Worm (Caenorhabditis elegans): ENCODE data around the gene Y54G2A.10.
"Not testable (repeated sequence)": the region's sequence is repeated elsewhere in the genome, so short reads cannot be mapped to it uniquely, and the experiment has no call there.

Gene Y54G2A.10

DNA sequence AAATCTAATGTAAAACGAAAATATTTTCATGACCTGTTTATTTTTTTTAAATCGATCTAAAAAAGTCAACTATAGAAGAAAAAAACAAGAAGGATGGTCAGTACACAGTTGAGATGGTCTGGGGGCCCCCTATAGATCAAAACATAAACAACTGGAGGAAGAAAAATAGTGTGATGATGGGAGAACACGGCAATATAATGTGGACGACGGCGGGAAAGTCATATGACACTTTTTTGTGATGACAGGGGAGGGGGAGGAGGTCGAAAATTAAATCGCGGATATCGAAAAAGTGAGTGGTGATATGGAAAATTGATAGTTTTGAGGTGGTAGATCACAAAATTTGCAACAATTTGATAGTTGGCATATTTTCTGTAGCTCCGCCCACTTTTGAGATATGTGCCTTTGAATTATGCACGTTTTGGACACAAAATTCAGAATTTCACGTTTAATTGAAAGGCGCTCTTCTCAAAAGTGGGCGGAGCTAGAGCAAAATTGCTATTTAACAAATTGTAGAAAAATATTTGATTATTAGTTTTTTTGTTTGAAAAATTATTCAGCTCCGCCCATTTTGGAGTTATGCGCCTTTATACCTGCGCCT lies 26.0 kb upstream of the Y54G2A.10 start:
- TF ChIP-seq him-1 (tag; optimal IDR thresholded peaks at IDR 0.05) (no peak), dao-5 (tag; optimal IDR thresholded peaks at IDR 0.05) (no peak), W03F9.2 (tag; optimal IDR thresholded peaks at IDR 0.05) (no peak)

DNA sequence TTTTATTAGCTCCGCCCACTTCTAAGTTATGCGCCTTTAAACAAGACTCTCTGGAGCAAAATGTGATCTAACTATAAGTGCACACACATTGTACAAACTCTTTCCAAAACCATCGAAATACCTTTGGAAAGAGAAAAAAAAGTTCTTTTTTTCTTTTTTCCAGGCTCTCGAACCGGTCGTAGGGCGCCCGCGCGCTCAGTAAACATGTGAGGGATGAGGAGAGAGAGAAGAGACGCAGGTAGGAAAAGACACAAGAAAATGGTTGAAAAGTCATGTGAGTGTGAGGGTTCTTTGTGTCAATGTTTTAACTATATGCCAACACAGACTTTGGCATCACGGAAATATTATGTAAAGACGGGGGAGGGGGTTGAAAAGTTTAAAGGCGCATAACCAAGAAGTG lies 25.0 kb upstream of the Y54G2A.10 start:
- TF ChIP-seq W03F9.2 (tag; optimal IDR thresholded peaks at IDR 0.05) = peak; percentile 43
- no peak for TF ChIP-seq dao-5 (tag; optimal IDR thresholded peaks at IDR 0.05)

DNA sequence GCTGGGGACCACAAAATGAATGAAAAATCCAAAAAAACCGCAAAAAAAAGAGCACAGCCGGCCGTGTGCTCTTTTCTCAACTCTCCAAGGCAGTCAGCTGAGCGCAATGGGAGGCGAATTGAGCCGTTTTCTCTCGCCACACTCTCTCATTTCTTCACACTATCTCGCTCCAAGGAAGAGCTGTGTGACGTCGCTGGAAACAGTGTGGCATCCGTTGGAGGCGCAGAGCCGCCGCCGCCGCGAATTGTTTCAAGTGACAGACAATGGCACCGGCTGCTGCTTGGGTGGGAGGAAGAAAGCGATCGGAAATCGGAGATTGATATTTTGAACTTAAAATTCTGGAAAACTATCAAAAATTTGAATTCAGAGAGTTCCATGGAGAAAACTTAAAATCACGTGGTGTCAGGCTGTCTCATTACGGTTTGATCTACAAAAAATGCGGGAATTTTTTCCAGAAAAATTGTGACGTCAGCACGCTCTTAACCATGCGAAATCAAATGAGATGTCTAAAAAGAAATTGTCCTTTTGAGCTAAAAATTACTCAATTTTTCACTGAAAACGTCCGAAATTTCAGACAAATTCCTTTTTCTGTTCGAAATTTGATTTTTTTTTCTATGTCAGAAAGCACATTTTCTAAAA lies 23.4 kb upstream of the Y54G2A.10 start:
- TF ChIP-seq dao-5 (tag; optimal IDR thresholded peaks at IDR 0.05) (no peak), him-1 (tag; optimal IDR thresholded peaks at IDR 0.05) (no peak), W03F9.2 (tag; optimal IDR thresholded peaks at IDR 0.05) (no peak)

DNA sequence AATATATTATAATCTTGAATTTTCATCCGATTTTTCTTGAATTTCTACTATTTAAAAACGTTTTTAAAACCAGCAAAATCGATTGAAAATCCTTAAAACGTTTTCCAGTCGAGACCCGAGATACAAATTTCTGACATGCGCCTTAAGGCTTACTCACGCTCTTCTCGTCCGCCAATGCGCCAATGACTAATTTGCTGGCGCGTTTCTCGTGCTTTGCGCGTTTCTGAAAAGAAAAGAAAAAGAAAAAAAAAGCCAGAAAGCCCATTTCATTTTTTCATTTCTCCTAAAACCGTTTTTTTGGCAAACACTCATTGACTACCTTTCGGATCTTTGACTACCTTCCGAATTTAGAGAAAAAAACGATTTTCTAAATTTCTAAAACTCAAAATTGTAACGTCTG lies 22.8 kb upstream of the Y54G2A.10 start:
- TF ChIP-seq W03F9.2 (tag; optimal IDR thresholded peaks at IDR 0.05) (no peak), dao-5 (tag; optimal IDR thresholded peaks at IDR 0.05) (no peak), him-1 (tag; optimal IDR thresholded peaks at IDR 0.05) (no peak)

DNA sequence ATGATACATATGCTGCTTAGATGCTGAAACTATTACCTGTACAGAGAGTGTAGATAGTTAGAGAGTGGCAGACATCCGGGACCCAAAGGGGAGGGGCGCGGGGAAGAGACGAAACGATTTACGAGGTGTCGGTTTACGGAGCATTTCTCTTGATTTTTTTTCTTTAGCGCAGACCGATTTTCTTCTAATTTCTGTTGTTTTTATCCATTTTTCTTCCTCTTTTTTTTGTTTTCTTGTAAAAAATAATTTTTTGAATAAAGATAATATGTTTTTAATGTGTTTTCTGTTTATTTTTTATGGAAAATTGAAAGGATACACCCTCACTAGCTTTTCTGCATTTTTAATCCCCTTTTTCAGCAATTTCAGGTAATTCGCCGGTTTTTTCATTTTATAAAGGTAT lies 21.6 kb upstream of the Y54G2A.10 start, which contains the start of gene Y54G2A.72:
TSS of gene Y54G2A.72 (plus strand) at position 301 of the 400 bp plus-strand sequence.
- not testable (repeated sequence) for TF ChIP-seq W03F9.2, dao-5, him-1 (tag; optimal IDR thresholded peaks at IDR 0.05)

DNA sequence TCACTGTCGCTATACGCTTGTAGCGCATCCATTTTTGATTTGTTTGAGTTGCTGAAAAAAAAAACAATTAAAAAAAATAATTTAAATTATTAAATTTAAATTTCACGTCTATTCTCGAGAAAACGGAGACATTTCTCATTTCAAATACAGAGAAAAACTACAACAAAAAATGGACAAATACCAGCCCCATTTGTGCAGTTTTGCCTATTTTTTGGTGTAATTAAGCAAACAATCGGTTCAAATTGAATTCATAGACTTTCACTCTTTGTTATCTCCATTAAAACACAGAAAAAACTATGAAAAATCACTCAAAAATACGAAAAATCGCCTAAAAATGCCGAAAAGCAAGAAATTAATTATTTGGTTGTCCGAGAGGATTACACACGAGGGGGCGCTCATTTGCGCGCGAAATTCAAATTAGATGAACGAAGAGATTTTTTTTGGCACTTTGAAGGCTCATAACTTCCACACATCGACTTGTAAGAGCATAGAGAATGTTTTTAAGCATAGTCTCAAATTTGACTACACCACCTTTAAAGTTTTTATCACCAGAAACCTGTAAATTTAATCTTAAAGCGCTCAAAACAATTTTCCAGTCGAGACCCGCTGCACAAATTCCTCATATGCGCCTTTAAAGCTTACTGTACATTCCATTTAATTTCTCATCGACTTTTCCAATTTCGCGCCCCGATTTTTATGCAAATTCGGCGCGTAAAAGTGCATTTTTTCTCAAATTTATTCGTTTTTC lies 16.5 kb upstream of the Y54G2A.10 start, which contains the start of gene Y54G2A.12:
TSS of gene Y54G2A.12 (minus strand) at position 51 of the 748 bp plus-strand sequence.
- TF ChIP-seq dao-5 (tag; optimal IDR thresholded peaks at IDR 0.05) = no peak

DNA sequence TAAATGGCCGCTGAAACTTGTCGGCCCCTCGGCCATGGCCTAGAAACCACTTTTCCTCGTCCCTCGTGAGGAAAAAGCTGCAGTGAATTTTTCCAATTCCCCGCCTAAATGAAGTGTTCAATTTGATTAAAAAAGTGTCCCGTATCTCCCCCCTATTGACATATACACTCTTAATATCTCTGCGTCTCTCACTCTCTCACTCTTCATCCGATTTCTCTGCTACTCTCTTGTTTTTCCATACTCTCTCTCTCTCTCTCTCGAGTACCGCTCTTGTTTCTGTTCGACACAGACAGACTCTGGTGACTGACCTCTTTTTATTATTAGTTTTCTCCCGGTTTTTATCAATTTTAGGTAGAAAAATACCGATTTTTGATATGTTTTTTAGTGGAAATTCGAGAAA lies 14.4 kb upstream of the Y54G2A.10 start:
- no peak for TF ChIP-seq W03F9.2 (tag; optimal IDR thresholded peaks at IDR 0.05)
- no peak for TF ChIP-seq dao-5 (tag; optimal IDR thresholded peaks at IDR 0.05)
- no peak for TF ChIP-seq him-1 (tag; optimal IDR thresholded peaks at IDR 0.05)

DNA sequence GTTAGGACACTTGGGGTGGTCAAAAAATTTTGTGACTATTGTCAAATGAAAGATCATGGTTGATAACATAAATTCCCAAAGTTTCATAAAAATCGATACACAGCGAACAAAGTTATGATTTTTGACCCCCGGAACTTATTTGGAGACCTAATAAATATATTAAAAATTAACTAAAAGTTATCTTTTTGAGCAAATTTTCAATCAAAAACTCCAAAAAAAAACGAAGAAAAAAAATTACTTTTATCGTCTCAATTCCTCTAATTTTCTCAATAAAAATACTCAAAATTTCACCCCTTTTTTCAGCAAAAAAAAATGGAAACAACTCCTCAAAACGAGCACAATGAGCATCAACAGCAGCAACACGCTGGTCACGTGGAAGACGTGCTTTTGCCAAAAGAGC lies 11.1 kb upstream of the Y54G2A.10 start, which contains the start of gene atln-1:
TSS of gene atln-1 (plus strand) at position 301 of the 400 bp plus-strand sequence.
- TF ChIP-seq W03F9.2, him-1, dao-5 (tag; optimal IDR thresholded peaks at IDR 0.05): not testable (repeated sequence)

DNA sequence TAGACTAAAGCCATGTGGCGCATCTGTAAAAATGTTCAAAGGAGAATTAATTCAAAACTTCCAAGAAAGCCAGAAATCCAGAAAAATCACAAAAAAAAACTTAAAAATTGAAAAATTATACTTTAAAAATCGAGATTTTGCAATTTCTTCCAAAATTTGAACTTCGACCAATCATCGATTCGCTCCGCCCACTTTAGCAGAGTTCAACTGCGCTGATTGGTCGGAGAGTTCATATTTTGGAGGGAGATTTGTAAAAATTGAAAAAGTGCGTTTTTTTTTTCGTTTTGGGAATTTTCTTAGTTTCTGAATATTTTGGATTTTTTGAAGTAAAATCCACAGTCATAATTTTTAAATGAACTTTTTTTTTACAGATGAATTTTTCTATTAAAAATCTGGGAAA lies 5.5 kb upstream of the Y54G2A.10 start:
- TF ChIP-seq dao-5 (tag; optimal IDR thresholded peaks at IDR 0.05) (no peak), W03F9.2 (tag; optimal IDR thresholded peaks at IDR 0.05) (no peak), him-1 (tag; optimal IDR thresholded peaks at IDR 0.05) (no peak)

DNA sequence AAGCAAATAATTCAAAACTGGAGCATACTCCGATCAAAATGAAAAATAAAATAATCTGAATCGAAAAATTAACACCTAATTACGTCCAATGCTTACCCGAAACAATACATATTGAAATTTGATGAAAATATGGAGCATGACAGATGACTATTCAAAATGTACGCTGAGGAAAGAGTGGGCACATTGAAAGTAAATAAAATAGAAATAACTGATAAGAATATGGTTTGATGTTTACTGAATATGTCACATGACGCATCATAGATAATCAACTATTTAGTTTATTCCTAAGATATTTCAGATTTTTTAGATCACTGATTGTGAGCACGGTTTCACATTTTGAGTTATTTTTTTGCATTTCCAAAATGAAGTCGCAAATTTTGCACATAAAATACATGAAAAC lies 1.1 kb upstream of the Y54G2A.10 start, which contains the start of gene Y54G2A.52:
TSS of gene Y54G2A.52 (minus strand) at position 348 of the 400 bp plus-strand sequence.
- TF ChIP-seq him-1 (tag; optimal IDR thresholded peaks at IDR 0.05) (no peak), dao-5 (tag; optimal IDR thresholded peaks at IDR 0.05) (no peak), W03F9.2 (tag; optimal IDR thresholded peaks at IDR 0.05) (no peak)

DNA sequence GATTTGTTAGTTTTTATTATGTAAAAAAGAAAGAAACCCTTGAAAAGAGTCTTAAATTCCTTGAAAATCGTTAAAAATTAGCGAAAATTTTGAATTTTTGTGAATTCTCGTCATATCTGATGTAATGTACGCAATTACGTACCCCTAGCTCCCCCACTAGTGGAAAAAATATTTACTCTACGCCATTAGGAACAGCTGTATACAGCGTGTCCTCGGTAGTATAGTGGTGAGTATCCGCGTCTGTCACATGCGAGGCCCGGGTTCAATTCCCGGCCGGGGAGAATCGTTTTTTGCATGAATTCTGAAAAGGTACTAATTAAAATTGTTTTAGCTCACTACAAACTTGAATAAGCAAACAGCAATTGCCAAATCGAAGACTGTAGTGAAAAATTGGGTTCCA lies 401 bp downstream of the Y54G2A.10 start:
- TF ChIP-seq dao-5 (tag; optimal IDR thresholded peaks at IDR 0.05) = no peak

DNA sequence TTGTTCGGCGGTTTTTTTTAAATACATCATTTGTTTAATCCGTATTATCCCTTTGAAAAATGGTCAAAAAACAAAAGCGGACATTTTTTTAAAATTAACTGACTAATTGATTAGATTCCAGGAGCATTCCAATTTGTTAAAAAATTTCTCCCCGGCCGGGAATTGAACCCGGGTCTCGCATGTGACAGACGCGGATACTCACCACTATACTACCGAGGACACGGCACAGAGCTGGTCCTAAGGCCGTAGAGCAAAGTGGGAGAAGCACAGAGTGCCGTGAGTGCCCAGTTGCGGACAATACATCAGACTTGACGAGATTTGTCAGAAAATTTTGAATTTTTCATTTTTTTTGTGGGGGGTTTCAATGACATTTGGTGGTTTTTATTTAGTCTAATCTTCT lies 1.5 kb downstream of the Y54G2A.10 start:
- TF ChIP-seq W03F9.2 (tag; optimal IDR thresholded peaks at IDR 0.05) (peak; percentile 30), him-1 (tag; optimal IDR thresholded peaks at IDR 0.05) (no peak)

DNA sequence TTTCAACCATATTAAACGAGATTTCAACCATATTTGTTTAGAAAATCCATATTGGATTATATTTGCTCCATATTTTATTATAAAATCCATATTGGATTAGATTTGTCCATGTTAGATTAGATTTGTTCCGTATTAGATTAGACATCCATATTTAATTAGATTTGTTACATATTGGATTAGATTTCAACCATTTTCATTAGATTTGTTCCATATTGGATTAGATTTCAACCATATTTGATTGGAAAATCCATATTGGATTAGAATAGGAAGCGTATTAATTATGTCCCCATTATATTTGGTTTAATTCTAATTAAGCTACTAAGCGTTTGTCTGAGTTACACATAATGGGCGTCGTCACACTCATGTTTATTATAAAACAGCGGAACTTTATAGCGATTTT lies 2.1 kb downstream of the Y54G2A.10 start, which contains the start of gene Y54G2A.44:
TSS of gene Y54G2A.44 (plus strand) at position 301 of the 400 bp plus-strand sequence.
- not testable (repeated sequence) for TF ChIP-seq W03F9.2, dao-5, him-1 (tag; optimal IDR thresholded peaks at IDR 0.05)

DNA sequence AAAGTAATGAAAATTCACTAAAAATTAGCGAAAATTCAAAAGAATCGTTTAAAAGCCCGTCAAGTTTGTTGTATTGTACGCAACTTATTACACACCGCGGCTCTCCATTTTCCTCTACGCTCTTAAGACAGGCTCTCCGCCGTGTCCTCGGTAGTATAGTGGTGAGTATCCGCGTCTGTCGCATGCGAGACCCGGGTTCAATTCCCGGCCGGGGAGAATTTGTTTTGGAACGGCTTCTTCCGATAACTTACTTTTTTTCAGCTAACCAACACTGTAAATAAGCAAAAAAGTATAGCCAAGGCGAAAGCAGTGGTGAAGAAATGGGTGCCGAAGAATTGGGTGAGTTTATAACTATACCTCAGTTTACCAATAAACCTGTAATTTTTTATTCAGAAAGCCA lies 2.7 kb downstream of the Y54G2A.10 start:
- TF ChIP-seq him-1 (tag; optimal IDR thresholded peaks at IDR 0.05) (no peak), dao-5 (tag; optimal IDR thresholded peaks at IDR 0.05) (no peak), W03F9.2 (tag; optimal IDR thresholded peaks at IDR 0.05) (no peak)

Measured in whole organism, L4/young adult.